Fruit fly (Drosophila melanogaster): Measurements from ENCODE around the gene CG11857.

Gene CG11857

DNA sequence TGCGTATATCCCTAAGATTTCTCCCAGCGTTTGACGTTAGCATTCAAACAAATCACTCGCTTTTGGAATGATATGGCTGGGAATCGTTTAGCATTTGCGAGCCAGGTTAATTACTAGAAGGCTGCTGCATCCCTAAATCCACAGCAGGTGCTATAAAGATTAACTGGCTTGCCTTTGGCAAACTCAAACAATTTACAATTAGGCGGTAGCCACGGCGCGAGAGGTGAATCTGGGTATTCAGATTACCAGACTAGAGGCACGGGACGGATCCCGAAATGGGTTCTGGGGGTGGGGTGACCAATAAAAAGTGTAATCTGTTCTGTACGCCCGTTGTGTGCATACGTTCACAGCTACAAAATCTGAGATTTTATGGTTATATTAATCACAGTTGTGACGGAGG is 22.5 kb downstream of the CG11857 start, which contains the start of gene CG11892 (continued):
- TF ChIP-seq gsb (GFP tag; IDR thresholded peaks at IDR 0.05) (no peak), MTF-1 (GFP tag; optimal IDR thresholded peaks at IDR 0.05; ENCODE audit: borderline replicate concordance) (peak; percentile 69), gsb-n (tag; optimal IDR thresholded peaks at IDR 0.05) (no peak), CG17912 (GFP tag; optimal IDR thresholded peaks at IDR 0.05) (peak; percentile 73), CG15011 (GFP tag; optimal IDR thresholded peaks at IDR 0.05) (peak; percentile 31), CG10565 (GFP tag; optimal IDR thresholded peaks at IDR 0.05) (no peak), CG4328 (GFP tag; optimal IDR thresholded peaks at IDR 0.05) (peak; percentile 4), trem (tag; optimal IDR thresholded peaks at IDR 0.05) (no peak), MESR4 (GFP tag; optimal IDR thresholded peaks at IDR 0.05) (no peak), CG8281 (tag; optimal IDR thresholded peaks at IDR 0.05) (peak; percentile 19), Dp (GFP tag; optimal IDR thresholded peaks at IDR 0.05) (no peak), CG9876 (GFP tag; optimal IDR thresholded peaks at IDR 0.05) (no peak), CG12659 (GFP tag; optimal IDR thresholded peaks at IDR 0.05) (peak; percentile 46), CG31224 (GFP tag; IDR thresholded peaks at IDR 0.05) (no peak), Fer3 (tag; optimal IDR thresholded peaks at IDR 0.05) (peak; percentile 56), Mes4 (GFP tag; optimal IDR thresholded peaks at IDR 0.05) (no peak), fd64A (GFP tag; optimal IDR thresholded peaks at IDR 0.05) (peak; percentile 19), Drgx (GFP tag; IDR thresholded peaks at IDR 0.05) (no peak), HmgZ (tag; optimal IDR thresholded peaks at IDR 0.05) (peak; percentile 32), psq (GFP tag; optimal IDR thresholded peaks at IDR 0.05) (no peak), CG32532 (GFP tag; IDR thresholded peaks at IDR 0.05) (no peak), lbe (GFP tag; optimal IDR thresholded peaks at IDR 0.05) (no peak), CG7963 (GFP tag; IDR thresholded peaks at IDR 0.05; ENCODE audit: partially characterized antibody) (no peak), grn (GFP tag; optimal IDR thresholded peaks at IDR 0.05) (no peak), kni (GFP tag; optimal IDR thresholded peaks at IDR 0.05) (no peak), shn (GFP tag; optimal IDR thresholded peaks at IDR 0.05) (no peak), CG10543 (GFP tag; optimal IDR thresholded peaks at IDR 0.05) (peak; percentile 72), Nf-YA (GFP tag; IDR thresholded peaks at IDR 0.05) (no peak), crol (GFP tag; IDR thresholded peaks at IDR 0.05) (no peak), CTCF (GFP tag; optimal IDR thresholded peaks at IDR 0.05) (no peak), ap (GFP tag; IDR thresholded peaks at IDR 0.05) (no peak), CG7745 (tag; optimal IDR thresholded peaks at IDR 0.05) (no peak), CG7357 (GFP tag; IDR thresholded peaks at IDR 0.05) (no peak), Atf-2 (GFP tag; optimal IDR thresholded peaks at IDR 0.05) (no peak), CG1603 (tag; optimal IDR thresholded peaks at IDR 0.05) (peak; percentile 56), ro (GFP tag; IDR thresholded peaks at IDR 0.05) (no peak), ttk (GFP tag; IDR thresholded peaks at IDR 0.05) (no peak), mld (GFP tag; IDR thresholded peaks at IDR 0.05; ENCODE audit: partially characterized antibody) (no peak), Stat92E (GFP tag; optimal IDR thresholded peaks at IDR 0.05) (no peak), chinmo (GFP tag; IDR thresholded peaks at IDR 0.05; ENCODE audit: partially characterized antibody) (no peak), CG17385 (GFP tag; optimal IDR thresholded peaks at IDR 0.05) (peak; percentile 44), CG9817 (tag; optimal IDR thresholded peaks at IDR 0.05) (peak; percentile 52), h (optimal IDR thresholded peaks at IDR 0.05) (no peak), CG2889 (GFP tag; IDR thresholded peaks at IDR 0.05) (no peak), CG6813 (GFP tag; optimal IDR thresholded peaks at IDR 0.05) (no peak), CG6272 (GFP tag; IDR thresholded peaks at IDR 0.05) (no peak), Dip3 (GFP tag; optimal IDR thresholded peaks at IDR 0.05) (no peak), CG18476 (GFP tag; optimal IDR thresholded peaks at IDR 0.05) (no peak), tin (GFP tag; optimal IDR thresholded peaks at IDR 0.05) (no peak), CG14667 (GFP tag; IDR thresholded peaks at IDR 0.05) (no peak), Trl (optimal IDR thresholded peaks at IDR 0.05) (no peak), Trl (GFP tag; optimal IDR thresholded peaks at IDR 0.05) (no peak), stwl (tag; optimal IDR thresholded peaks at IDR 0.05) (no peak)
